Fruit fly (Drosophila melanogaster): ENCODE measurements around the gene Unc50.

- TF ChIP-seq h (optimal IDR thresholded peaks at IDR 0.05) (no peak), ttk (optimal IDR thresholded peaks at IDR 0.05) (no peak), Sin3A (optimal IDR thresholded peaks at IDR 0.05) (no peak), psq (optimal IDR thresholded peaks at IDR 0.05) (no peak), insv (optimal IDR thresholded peaks at IDR 0.05) (no peak)
Measured at dm6 chr3R:8705323-8706097, 29.1 kb upstream of the Unc50 start.
